Worm (Caenorhabditis elegans) whole organism, L1 larva: ENCODE data around the gene F13H10.3.

Source experiments
- C16A3.4 ChIP-seq: fragments of 150-350 bp; optimal IDR thresholded peaks from 2 replicates; lab custom pipeline; 2014; ENCODE audit warnings: missing biosample characterization, missing genetic modification characterization
- C34B4.2 ChIP-seq: sonication (generic microtip); optimal IDR thresholded peaks from 2 replicates; lab custom pipeline; 2017; ENCODE audit warnings: mild to moderate bottlenecking, missing genetic modification characterization, missing compliant biosample characterization
- alr-1 ChIP-seq: fragments of 200-800 bp; sonication (Bioruptor generic); optimal IDR thresholded peaks from 2 replicates; lab custom pipeline; 2018; ENCODE audit warnings: borderline replicate concordance, mild to moderate bottlenecking, missing genetic modification characterization, missing compliant biosample characterization
- aly-2 ChIP-seq: fragments of 150-350 bp; optimal IDR thresholded peaks from 2 replicates; lab custom pipeline; 2014; ENCODE audit warnings: missing biosample characterization, missing genetic modification characterization
- ama-1 ChIP-seq: fragments of 150-350 bp; optimal IDR thresholded peaks from 2 replicates; lab custom pipeline; 2014
- blmp-1 ChIP-seq: fragments of 150-350 bp; optimal IDR thresholded peaks from 2 replicates; lab custom pipeline; 2014; ENCODE audit warnings: missing biosample characterization, missing genetic modification characterization
- ceh-63 ChIP-seq: fragments of 200-800 bp; sonication (Bioruptor generic); optimal IDR thresholded peaks from 2 replicates; lab custom pipeline; 2018; ENCODE audit warnings: mild to moderate bottlenecking, missing genetic modification characterization, missing compliant biosample characterization
- ces-1 ChIP-seq: fragments of 150-350 bp; optimal IDR thresholded peaks from 2 replicates; lab custom pipeline; 2014; ENCODE audit warnings: missing biosample characterization, missing genetic modification reagents, missing genetic modification characterization
- dpl-1 ChIP-seq, 3 experiments: fragments of 150-350 bp in 2 of 3; sonication (generic microtip) in 1 of 3; optimal IDR thresholded peaks; 2 replicates each; lab custom pipeline; 2014 to 2017; ENCODE audit warnings: missing biosample characterization in 3 of 3, missing genetic modification characterization in 3 of 3, missing genetic modification reagents in 3 of 3
- efl-1 ChIP-seq, 4 experiments: fragments of 150-350 bp; optimal IDR thresholded peaks in 3 of 4; peaks in 1 of 4; 1 replicate in 1 of 4; 2 replicates in 3 of 4; lab custom pipeline; 2014; ENCODE audit warnings: missing biosample characterization in 2 of 4, missing genetic modification characterization in 2 of 4, missing genetic modification reagents in 2 of 4
- egl-13 ChIP-seq: sonication (generic microtip); optimal IDR thresholded peaks from 2 replicates; lab custom pipeline; 2016; ENCODE audit warnings: missing genotype, missing genetic modification reagents, missing genetic modification characterization, missing compliant biosample characterization
- egl-27 ChIP-seq, 2 experiments: fragments of 150-350 bp in 1 of 2; sonication (generic microtip); optimal IDR thresholded peaks; 3 replicates each; lab custom pipeline; 2017 to 2018; ENCODE audit warnings: missing biosample characterization in 2 of 2, missing genetic modification characterization in 2 of 2, missing genetic modification reagents in 2 of 2
- elt-2 ChIP-seq: sonication (generic microtip); optimal IDR thresholded peaks from 2 replicates; lab custom pipeline; 2016; ENCODE audit warnings: missing genetic modification characterization, mild to moderate bottlenecking, inconsistent platforms, missing compliant biosample characterization, missing genetic modification reagents
- fkh-4 ChIP-seq: sonication (generic microtip); optimal IDR thresholded peaks from 2 replicates; lab custom pipeline; 2016; ENCODE audit warnings: missing compliant biosample characterization, missing genetic modification characterization, borderline replicate concordance
- fkh-8 ChIP-seq: sonication (generic microtip); optimal IDR thresholded peaks from 2 replicates; lab custom pipeline; 2016; ENCODE audit warnings: mild to moderate bottlenecking, missing genetic modification characterization, missing compliant biosample characterization
- jun-1 ChIP-seq: fragments of 150-350 bp; optimal IDR thresholded peaks from 2 replicates; lab custom pipeline; 2014; ENCODE audit warnings: missing biosample characterization, missing genetic modification reagents, missing genetic modification characterization
- lin-13 ChIP-seq: fragments of 150-350 bp; optimal IDR thresholded peaks from 2 replicates; lab custom pipeline; 2014; ENCODE audit warnings: missing biosample characterization, missing genetic modification reagents, missing genetic modification characterization
- lin-35 ChIP-seq, 2 experiments: fragments of 150-350 bp; optimal IDR thresholded peaks; 2 replicates each; lab custom pipeline; 2014; ENCODE audit warnings: missing biosample characterization in 2 of 2, missing genetic modification characterization in 2 of 2, missing genetic modification reagents in 2 of 2
- lin-39 ChIP-seq: fragments of 150-350 bp; optimal IDR thresholded peaks from 2 replicates; lab custom pipeline; 2014; ENCODE audit warnings: missing biosample characterization, missing genetic modification reagents, missing genetic modification characterization
- lsy-2 ChIP-seq, 2 experiments: fragments of 150-350 bp; optimal IDR thresholded peaks; 2 replicates each; lab custom pipeline; 2014; ENCODE audit warnings: missing biosample characterization in 2 of 2, missing genetic modification characterization in 2 of 2
- nhr-19 ChIP-seq: fragments of 200-800 bp; sonication (Bioruptor generic); conservative IDR thresholded peaks from 2 replicates; pipeline ENCODE4 v1.3.6; 2022; ENCODE audit warnings: missing genetic modification characterization, missing compliant biosample characterization
- nhr-71 ChIP-seq: sonication (generic microtip); optimal IDR thresholded peaks from 2 replicates; lab custom pipeline; 2016; ENCODE audit warnings: mild to moderate bottlenecking, missing genetic modification characterization, moderate library complexity, missing compliant biosample characterization
- nhr-77 ChIP-seq: fragments of 150-350 bp; optimal IDR thresholded peaks from 2 replicates; lab custom pipeline; 2014; ENCODE audit warnings: missing biosample characterization, missing genetic modification characterization
- nhr-90 ChIP-seq: sonication (generic microtip); optimal IDR thresholded peaks from 2 replicates; lab custom pipeline; 2016; ENCODE audit warnings: mild to moderate bottlenecking, missing genetic modification characterization, missing compliant biosample characterization; ENCODE audit not compliant: poor library complexity
- pax-3 ChIP-seq: fragments of 200-800 bp; sonication (Bioruptor generic); optimal IDR thresholded peaks from 2 replicates; lab custom pipeline; 2018; ENCODE audit warnings: mild to moderate bottlenecking, missing genetic modification characterization, moderate library complexity, missing compliant biosample characterization
- rnt-1 ChIP-seq: sonication (generic microtip); optimal IDR thresholded peaks from 2 replicates; lab custom pipeline; 2016; ENCODE audit warnings: mild to moderate bottlenecking, missing genetic modification characterization, moderate library complexity, missing compliant biosample characterization
- snu-23 ChIP-seq: sonication (generic microtip); optimal IDR thresholded peaks from 2 replicates; lab custom pipeline; 2016; ENCODE audit warnings: missing genetic modification characterization, missing compliant biosample characterization
- tlp-1 ChIP-seq: fragments of 150-350 bp; optimal IDR thresholded peaks from 2 replicates; lab custom pipeline; 2014; ENCODE audit warnings: missing biosample characterization, missing genetic modification characterization
- unc-130 ChIP-seq: fragments of 150-350 bp; optimal IDR thresholded peaks from 2 replicates; lab custom pipeline; 2017; ENCODE audit warnings: missing biosample characterization, missing genetic modification characterization, inconsistent platforms
- vab-15 ChIP-seq: sonication (generic microtip); optimal IDR thresholded peaks from 2 replicates; lab custom pipeline; 2017; ENCODE audit warnings: missing genotype, mild to moderate bottlenecking, missing genetic modification characterization, missing compliant biosample characterization
- zag-1 ChIP-seq: fragments of 150-350 bp; optimal IDR thresholded peaks from 2 replicates; lab custom pipeline; 2014; ENCODE audit warnings: missing biosample characterization, missing genetic modification characterization
- zip-4 ChIP-seq: fragments of 200-800 bp; sonication (Bioruptor generic); optimal IDR thresholded peaks from 2 replicates; lab custom pipeline; 2018; ENCODE audit warnings: mild to moderate bottlenecking, missing genetic modification characterization, moderate library complexity, missing compliant biosample characterization
- ztf-11 ChIP-seq, 2 experiments: sonication (generic microtip); optimal IDR thresholded peaks; 2 replicates each; lab custom pipeline; 2016 to 2017; ENCODE audit warnings: missing genetic modification characterization in 2 of 2, missing biosample characterization in 1 of 2, missing compliant biosample characterization in 1 of 2
- ztf-4 ChIP-seq: fragments of 150-350 bp; optimal IDR thresholded peaks from 2 replicates; lab custom pipeline; 2014; ENCODE audit warnings: missing biosample characterization, missing genetic modification characterization

F13H10.3 gene

ce11 chrIV:11049806-11050205, 34.1 kb upstream of the F13H10.3 start, which contains the start of gene F36H1.3:
F36H1.3 (plus strand) TSS chrIV:11050128.
- TF ChIP-seq ama-1 (lab: Kevin White, UChicago) (no peak), blmp-1 (tag; lab: Kevin White, UChicago) (no peak), ztf-4 (no peak), fkh-8 (tag; lab: Kevin White, UChicago) (no peak), nhr-90 (tag; lab: Kevin White, UChicago) (no peak), nhr-71 (tag; lab: Kevin White, UChicago) (no peak), egl-27 (tag; optimal IDR thresholded peaks at IDR 0.05; lab: Kevin White, UChicago) (no peak)

ce11 chrIV:11048871-11049270, 33.1 kb upstream of the F13H10.3 start, which contains the start of gene F36H1.11:
F36H1.11 (plus strand) TSS chrIV:11049171.
- TF ChIP-seq vab-15: no peak
- TF ChIP-seq efl-1 (optimal IDR thresholded peaks at IDR 0.05; lab: Kevin White, UChicago): no peak
- no peak for TF ChIP-seq efl-1 (GFP tag; optimal IDR thresholded peaks at IDR 0.05 in 1 of 2; lab: Kevin White, UChicago)
- TF ChIP-seq lsy-2 (tag; optimal IDR thresholded peaks at IDR 0.05; lab: Kevin White, UChicago): no peak

DNA sequence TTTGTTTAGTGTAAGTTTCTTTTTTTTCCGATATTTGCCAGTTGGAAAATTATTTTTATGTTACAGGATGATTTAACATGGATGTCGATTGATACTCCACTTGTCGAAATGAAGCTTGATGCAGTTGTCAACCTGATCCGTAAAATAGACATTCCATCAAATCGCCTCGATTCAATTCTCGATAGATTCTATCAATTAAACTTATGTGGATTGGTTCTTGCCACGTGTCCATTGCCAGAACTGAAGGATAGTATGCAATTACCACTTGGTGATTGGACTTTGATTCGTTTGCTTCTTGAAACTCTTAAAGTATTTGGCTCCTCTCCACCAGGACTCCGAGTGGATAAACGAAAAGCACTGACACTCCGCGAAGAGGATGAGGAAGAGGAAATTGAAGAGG, 28.6 kb upstream of the F13H10.3 start:
- TF ChIP-seq dpl-1 (GFP tag; optimal IDR thresholded peaks at IDR 0.05; lab: Kevin White, UChicago): no peak
- TF ChIP-seq zip-4 (GFP tag; lab: Kevin White, UChicago): no peak

ce11 chrIV:11038665-11039064, 22.9 kb upstream of the F13H10.3 start:
- TF ChIP-seq blmp-1 (tag; lab: Kevin White, UChicago) (no peak), ces-1 (GFP tag; lab: Kevin White, UChicago) (no peak), pax-3 (tag; lab: Kevin White, UChicago) (no peak), C34B4.2 (tag; lab: Kevin White, UChicago) (no peak), fkh-4 (tag; lab: Kevin White, UChicago) (no peak), ztf-11 (tag; optimal IDR thresholded peaks at IDR 0.05; lab: Kevin White, UChicago) (no peak), lsy-2 (tag; optimal IDR thresholded peaks at IDR 0.05; lab: Kevin White, UChicago) (peak in 1 of 2 experiments; percentile 7), egl-13 (tag; lab: Kevin White, UChicago) (no peak), ceh-63 (GFP tag; lab: Kevin White, UChicago) (no peak), rnt-1 (tag; lab: Kevin White, UChicago) (peak; percentile 1), snu-23 (GFP tag; lab: Kevin White, UChicago) (peak; percentile 15), efl-1 (optimal IDR thresholded peaks at IDR 0.05; lab: Kevin White, UChicago) (peak in 1 of 2 experiments; percentile 27), efl-1 (GFP tag; optimal IDR thresholded peaks at IDR 0.05 in 1 of 2; lab: Kevin White, UChicago) (peak in 1 of 2 experiments; percentile 22)

- TF ChIP-seq zag-1 (tag; lab: Kevin White, UChicago) (no peak), fkh-8 (tag; lab: Kevin White, UChicago) (no peak), ceh-63 (GFP tag; lab: Kevin White, UChicago) (no peak), lin-39 (no peak), nhr-19 (GFP tag; lab: Robert Waterston, UW) (no peak), nhr-71 (tag; lab: Kevin White, UChicago) (no peak), lin-13 (GFP tag; lab: Kevin White, UChicago) (no peak), C34B4.2 (tag; lab: Kevin White, UChicago) (no peak), aly-2 (tag; lab: Kevin White, UChicago) (no peak), elt-2 (tag; lab: Kevin White, UChicago) (no peak), unc-130 (tag; lab: Kevin White, UChicago) (no peak), tlp-1 (tag; lab: Kevin White, UChicago) (no peak), nhr-77 (tag; lab: Kevin White, UChicago) (no peak), jun-1 (tag; lab: Kevin White, UChicago) (no peak), pax-3 (tag; lab: Kevin White, UChicago) (no peak), ztf-4 (no peak), lin-35 (GFP tag; optimal IDR thresholded peaks at IDR 0.05; lab: Kevin White, UChicago) (no peak), alr-1 (tag; lab: Kevin White, UChicago) (no peak), egl-13 (tag; lab: Kevin White, UChicago) (no peak), C16A3.4 (tag; lab: Kevin White, UChicago) (no peak)
These were observed 22.7 kb upstream of the F13H10.3 start, which contains the start of gene kdin-1 for ce11 chrIV:11038618-11038664. kdin-1 (plus strand) TSS chrIV:11038655.
